Worm (Caenorhabditis elegans) whole organism, L3 larva: ENCODE measurements around the gene lgc-5.

ENCODE experiments used
- R02D3.7 ChIP-seq: fragments of 150-350 bp; optimal IDR thresholded peaks from 2 replicates; lab custom pipeline; 2014; ENCODE audit warnings: missing biosample characterization, missing genetic modification characterization
- ZK546.5 ChIP-seq: sonication (generic microtip); optimal IDR thresholded peaks from 2 replicates; lab custom pipeline; 2017; ENCODE audit warnings: missing biosample characterization, missing genetic modification characterization
- aly-2 ChIP-seq: fragments of 150-350 bp; optimal IDR thresholded peaks from 2 replicates; lab custom pipeline; 2014; ENCODE audit warnings: missing biosample characterization, missing genetic modification characterization
- ama-1 ChIP-seq: fragments of 150-350 bp; optimal IDR thresholded peaks from 2 replicates; lab custom pipeline; 2018
- ceh-16 ChIP-seq: sonication (generic microtip); optimal IDR thresholded peaks from 2 replicates; lab custom pipeline; 2017; ENCODE audit warnings: missing biosample characterization, missing genetic modification characterization
- ceh-28 ChIP-seq: fragments of 150-350 bp; optimal IDR thresholded peaks from 2 replicates; lab custom pipeline; 2014; ENCODE audit warnings: missing biosample characterization, missing genetic modification reagents, missing genetic modification characterization
- ceh-82 ChIP-seq: fragments of 150-350 bp; optimal IDR thresholded peaks from 2 replicates; lab custom pipeline; 2014; ENCODE audit warnings: missing biosample characterization, missing genetic modification characterization
- daf-12 ChIP-seq: fragments of 150-350 bp; optimal IDR thresholded peaks from 2 replicates; lab custom pipeline; 2014; ENCODE audit warnings: missing biosample characterization, missing genetic modification reagents, missing genetic modification characterization
- egl-5 ChIP-seq: fragments of 150-350 bp; optimal IDR thresholded peaks from 2 replicates; lab custom pipeline; 2017; ENCODE audit warnings: missing biosample characterization, missing genetic modification reagents, missing genetic modification characterization, inconsistent platforms
- elt-2 ChIP-seq: sonication (generic microtip); optimal IDR thresholded peaks from 2 replicates; lab custom pipeline; 2016; ENCODE audit warnings: missing genetic modification reagents, mild to moderate bottlenecking, missing genetic modification characterization, missing compliant biosample characterization
- elt-3 ChIP-seq, 3 experiments: fragments of 150-350 bp in 1 of 3; sonication (generic microtip) in 2 of 3; optimal IDR thresholded peaks; 2 replicates in 2 of 3; 4 replicates in 1 of 3; lab custom pipeline; 2014 to 2017; ENCODE audit warnings: missing biosample characterization in 3 of 3, missing genetic modification characterization in 3 of 3
- eor-1 ChIP-seq, 2 experiments: fragments of 150-350 bp; optimal IDR thresholded peaks; 2 replicates each; lab custom pipeline; 2014 to 2018; ENCODE audit warnings: missing biosample characterization in 2 of 2, missing genetic modification characterization in 2 of 2
- fkh-10 ChIP-seq: sonication (generic microtip); optimal IDR thresholded peaks from 2 replicates; lab custom pipeline; 2017; ENCODE audit warnings: missing biosample characterization, missing genetic modification reagents, missing genetic modification characterization
- fos-1 ChIP-seq: fragments of 150-350 bp; optimal IDR thresholded peaks from 2 replicates; lab custom pipeline; 2014; ENCODE audit warnings: missing biosample characterization, missing genetic modification characterization
- hmg-11 ChIP-seq: sonication (generic microtip); optimal IDR thresholded peaks from 2 replicates; lab custom pipeline; 2016; ENCODE audit warnings: missing genetic modification characterization, missing compliant biosample characterization
- jun-1 ChIP-seq: fragments of 150-350 bp; optimal IDR thresholded peaks from 2 replicates; lab custom pipeline; 2014; ENCODE audit warnings: missing biosample characterization, missing genetic modification reagents, missing genetic modification characterization
- lin-15B ChIP-seq: fragments of 150-350 bp; optimal IDR thresholded peaks from 2 replicates; lab custom pipeline; 2014; ENCODE audit warnings: missing biosample characterization, missing genetic modification characterization
- lin-39 ChIP-seq: fragments of 150-350 bp; optimal IDR thresholded peaks from 2 replicates; lab custom pipeline; 2018; ENCODE audit warnings: missing biosample characterization, missing genetic modification reagents, missing genetic modification characterization
- lsy-12 ChIP-seq: sonication (generic microtip); optimal IDR thresholded peaks from 2 replicates; lab custom pipeline; 2016; ENCODE audit warnings: mild to moderate bottlenecking, missing genetic modification characterization, missing compliant biosample characterization
- mml-1 ChIP-seq: fragments of 150-350 bp; sonication (generic microtip); optimal IDR thresholded peaks from 3 replicates; lab custom pipeline; 2014; ENCODE audit warnings: missing biosample characterization, missing genetic modification characterization
- nfya-1 ChIP-seq: sonication (generic microtip); optimal IDR thresholded peaks from 2 replicates; lab custom pipeline; 2017; ENCODE audit warnings: missing genetic modification characterization, mild to moderate bottlenecking, missing compliant biosample characterization, antibody characterized with exemption, moderate library complexity; ENCODE audit not compliant: insufficient read depth
- nhr-11 ChIP-seq: fragments of 150-350 bp; optimal IDR thresholded peaks from 2 replicates; lab custom pipeline; 2014; ENCODE audit warnings: missing biosample characterization, missing genetic modification characterization
- nhr-237 ChIP-seq: fragments of 150-350 bp; optimal IDR thresholded peaks from 2 replicates; lab custom pipeline; 2014; ENCODE audit warnings: missing biosample characterization, missing genetic modification characterization
- nhr-25 ChIP-seq: sonication (generic microtip); optimal IDR thresholded peaks from 2 replicates; lab custom pipeline; 2017; ENCODE audit warnings: missing biosample characterization, missing genetic modification characterization
- nhr-28 ChIP-seq: fragments of 150-350 bp; optimal IDR thresholded peaks from 2 replicates; lab custom pipeline; 2014; ENCODE audit warnings: missing biosample characterization, missing genetic modification characterization
- nhr-43 ChIP-seq: sonication (generic microtip); optimal IDR thresholded peaks from 2 replicates; lab custom pipeline; 2016; ENCODE audit warnings: mild to moderate bottlenecking, missing genetic modification characterization, missing compliant biosample characterization; ENCODE audit not compliant: poor library complexity, severe bottlenecking
- nhr-67 ChIP-seq: fragments of 150-350 bp; optimal IDR thresholded peaks from 2 replicates; lab custom pipeline; 2014; ENCODE audit warnings: missing biosample characterization, missing genetic modification characterization
- nhr-76 ChIP-seq: fragments of 150-350 bp; sonication (generic microtip); optimal IDR thresholded peaks from 5 replicates; lab custom pipeline; 2014; ENCODE audit warnings: missing biosample characterization, missing genetic modification characterization
- nhr-77 ChIP-seq: fragments of 150-350 bp; optimal IDR thresholded peaks from 2 replicates; lab custom pipeline; 2014; ENCODE audit warnings: missing biosample characterization, missing genetic modification characterization
- pha-4 ChIP-seq: fragments of 150-350 bp; optimal IDR thresholded peaks from 2 replicates; lab custom pipeline; 2014; ENCODE audit warnings: missing biosample characterization, missing genetic modification reagents, missing genetic modification characterization
- pqm-1 ChIP-seq: fragments of 150-350 bp; optimal IDR thresholded peaks from 2 replicates; lab custom pipeline; 2017; ENCODE audit warnings: missing biosample characterization, missing genetic modification characterization, inconsistent platforms
- sea-2 ChIP-seq: fragments of 150-350 bp; sonication (generic microtip); optimal IDR thresholded peaks from 4 replicates; lab custom pipeline; 2014; ENCODE audit warnings: missing biosample characterization, missing genetic modification reagents, missing genetic modification characterization
- skn-1 ChIP-seq: fragments of 150-350 bp; optimal IDR thresholded peaks from 2 replicates; lab custom pipeline; 2014; ENCODE audit warnings: missing biosample characterization, missing genetic modification characterization
- snpc-4 ChIP-seq: fragments of 150-350 bp; optimal IDR thresholded peaks from 2 replicates; lab custom pipeline; 2014; ENCODE audit warnings: missing biosample characterization, missing genetic modification characterization
- tbx-2 ChIP-seq: sonication (generic microtip); optimal IDR thresholded peaks from 2 replicates; lab custom pipeline; 2016; ENCODE audit warnings: mild to moderate bottlenecking, missing genetic modification characterization, missing compliant biosample characterization
- unc-39 ChIP-seq: sonication (generic microtip); optimal IDR thresholded peaks from 4 replicates; lab custom pipeline; 2017; ENCODE audit warnings: missing biosample characterization, missing genetic modification characterization
- unc-62 ChIP-seq: fragments of 150-350 bp; sonication (generic microtip); optimal IDR thresholded peaks from 4 replicates; lab custom pipeline; 2014; ENCODE audit warnings: missing biosample characterization, missing genetic modification reagents, missing genetic modification characterization
- zag-1 ChIP-seq: fragments of 150-350 bp; optimal IDR thresholded peaks from 2 replicates; lab custom pipeline; 2014; ENCODE audit warnings: missing biosample characterization, missing genetic modification characterization
- ztf-11 ChIP-seq: fragments of 150-350 bp; optimal IDR thresholded peaks from 2 replicates; lab custom pipeline; 2014; ENCODE audit warnings: missing biosample characterization, missing genetic modification characterization
- ztf-4 ChIP-seq: fragments of 150-350 bp; optimal IDR thresholded peaks from 2 replicates; lab custom pipeline; 2014; ENCODE audit warnings: missing biosample characterization, missing genetic modification characterization

lgc-5 gene

DNA sequence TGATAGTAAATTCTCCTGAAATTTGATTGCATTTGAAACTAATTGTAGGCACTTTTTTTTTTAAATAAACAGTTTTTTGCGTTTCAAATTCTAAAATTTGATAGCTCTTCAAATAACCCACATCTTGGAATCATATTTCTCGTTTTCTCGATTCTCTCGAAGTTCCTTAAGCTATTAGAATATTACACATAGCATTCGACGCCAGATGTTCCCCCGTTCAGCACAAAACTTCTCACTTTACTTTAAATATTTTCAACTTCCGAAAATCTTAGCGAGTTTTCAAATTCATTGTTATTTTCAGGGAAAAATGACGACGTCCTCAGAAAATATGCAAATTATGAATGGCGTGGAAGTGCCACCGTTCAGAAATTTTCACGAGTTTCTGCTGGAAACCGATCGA, 37.2 kb downstream of the lgc-5 start, which contains the start of gene praf-3:
Gene praf-3 (plus strand): TSS at position 301 of the 400 bp plus-strand sequence.
- TF ChIP-seq lsy-12 (tag; lab: Kevin White, UChicago) = no peak
- TF ChIP-seq unc-62 (GFP tag; lab: Kevin White, UChicago) = no peak

- TF ChIP-seq lsy-12 (tag; lab: Kevin White, UChicago) = no peak
- TF ChIP-seq ztf-4 = no peak
- TF ChIP-seq nhr-77 (tag; lab: Kevin White, UChicago) = no peak
- TF ChIP-seq tbx-2 (tag; lab: Kevin White, UChicago) = no peak
- TF ChIP-seq R02D3.7 (tag; lab: Kevin White, UChicago) = no peak
- no peak for TF ChIP-seq fkh-10 (GFP tag; lab: Kevin White, UChicago)
- no peak for TF ChIP-seq nhr-11 (tag; lab: Kevin White, UChicago)
- no peak for TF ChIP-seq eor-1 (tag; optimal IDR thresholded peaks at IDR 0.05; lab: Kevin White, UChicago)
- no peak for TF ChIP-seq zag-1 (tag; lab: Kevin White, UChicago)
- TF ChIP-seq elt-3 (tag; optimal IDR thresholded peaks at IDR 0.05; lab: Kevin White, UChicago) = no peak
- TF ChIP-seq jun-1 (tag; lab: Kevin White, UChicago) = peak; percentile 32
- no peak for TF ChIP-seq snpc-4
- peak; percentile 89 for TF ChIP-seq pqm-1 (tag; lab: Kevin White, UChicago)
- TF ChIP-seq ceh-28 (tag; lab: Kevin White, UChicago) = no peak
- peak; percentile 59 for TF ChIP-seq pha-4 (tag; lab: Kevin White, UChicago)
- no peak for TF ChIP-seq ceh-16 (tag; lab: Kevin White, UChicago)
- peak; percentile 97 for TF ChIP-seq elt-2 (tag; lab: Kevin White, UChicago)
Observed at ce11 chrIV:8380266-8380850, 37.9 kb downstream of the lgc-5 start.

- TF ChIP-seq hmg-11 (tag; lab: Kevin White, UChicago) = no peak
- TF ChIP-seq nhr-28 (tag; lab: Kevin White, UChicago) = no peak
- no peak for TF ChIP-seq unc-62 (GFP tag; lab: Kevin White, UChicago)
- TF ChIP-seq ama-1 (lab: Kevin White, UChicago) = no peak
- no peak for TF ChIP-seq snpc-4
- TF ChIP-seq, all 47 proteins: peak for 0
Observed at ce11 chrIV:8382695-8383094, 40.2 kb downstream of the lgc-5 start, which contains the start of gene D2096.9. TSS of gene D2096.9 (minus strand) at chrIV:8382795.

ce11 chrIV:8384737-8385136, 42.3 kb downstream of the lgc-5 start:
- TF ChIP-seq ama-1 (lab: Kevin White, UChicago) (no peak), nhr-67 (tag; lab: Kevin White, UChicago) (no peak), nhr-237 (tag; lab: Kevin White, UChicago) (no peak), snpc-4 (no peak), lin-39 (tag; lab: Kevin White, UChicago) (no peak), nhr-11 (tag; lab: Kevin White, UChicago) (no peak), R02D3.7 (tag; lab: Kevin White, UChicago) (no peak), elt-2 (tag; lab: Kevin White, UChicago) (no peak), sea-2 (GFP tag; lab: Kevin White, UChicago) (no peak), ceh-16 (tag; lab: Kevin White, UChicago) (no peak), ztf-11 (no peak), daf-12 (no peak), unc-39 (tag; lab: Kevin White, UChicago) (no peak), ZK546.5 (tag; lab: Kevin White, UChicago) (no peak), nhr-43 (tag; lab: Kevin White, UChicago) (no peak), mml-1 (tag; lab: Kevin White, UChicago) (no peak), zag-1 (tag; lab: Kevin White, UChicago) (no peak), nhr-76 (tag; lab: Kevin White, UChicago) (no peak), tbx-2 (tag; lab: Kevin White, UChicago) (no peak), nfya-1 (tag; lab: Kevin White, UChicago) (no peak)

ce11 chrIV:8385662-8386061, 43.2 kb downstream of the lgc-5 start:
- TF ChIP-seq R02D3.7 (tag; lab: Kevin White, UChicago) (no peak), ceh-82 (tag; lab: Kevin White, UChicago) (no peak), daf-12 (no peak), hmg-11 (tag; lab: Kevin White, UChicago) (no peak), tbx-2 (tag; lab: Kevin White, UChicago) (no peak), aly-2 (tag; lab: Kevin White, UChicago) (no peak), sea-2 (GFP tag; lab: Kevin White, UChicago) (no peak), elt-2 (tag; lab: Kevin White, UChicago) (no peak), nhr-43 (tag; lab: Kevin White, UChicago) (no peak), fos-1 (tag; lab: Kevin White, UChicago) (no peak), egl-5 (no peak), ztf-11 (no peak), nhr-25 (tag; lab: Kevin White, UChicago) (no peak), elt-3 (tag; optimal IDR thresholded peaks at IDR 0.05; lab: Kevin White, UChicago) (no peak), zag-1 (tag; lab: Kevin White, UChicago) (no peak), lsy-12 (tag; lab: Kevin White, UChicago) (no peak), lin-15B (tag; lab: Kevin White, UChicago) (no peak), skn-1 (tag; lab: Kevin White, UChicago) (no peak)
